Fruit fly (Drosophila melanogaster): Measurements from ENCODE around the gene spo.

spo gene

DNA sequence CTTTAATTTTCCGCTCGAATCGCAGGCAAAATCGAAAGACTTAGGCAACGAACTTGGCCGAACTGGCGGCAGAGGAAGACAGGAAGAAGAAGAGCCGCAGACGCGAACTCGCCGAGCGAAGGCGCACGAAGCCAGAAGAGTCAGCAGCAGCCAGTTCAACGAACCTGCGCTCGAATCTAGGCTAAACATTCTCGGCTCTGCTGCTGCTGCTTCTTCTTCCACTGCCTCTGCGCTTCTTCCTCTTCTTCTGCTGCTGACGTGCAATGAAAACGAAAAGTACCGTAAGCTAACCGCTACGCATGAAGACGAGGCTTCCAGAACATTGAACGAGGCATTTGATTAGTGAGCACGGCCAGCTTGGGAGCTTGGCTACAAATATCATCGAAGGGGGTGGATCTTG lies 24.1 kb upstream of the spo start:
- TF ChIP-seq CG7045 (GFP tag; optimal IDR thresholded peaks at IDR 0.05) (no peak), Crg-1 (GFP tag; optimal IDR thresholded peaks at IDR 0.05) (no peak), tj (GFP tag; optimal IDR thresholded peaks at IDR 0.05) (no peak), CG5204 (GFP tag; optimal IDR thresholded peaks at IDR 0.05) (no peak), CG33017 (tag; optimal IDR thresholded peaks at IDR 0.05) (no peak), pad (GFP tag; optimal IDR thresholded peaks at IDR 0.05) (no peak), kay (GFP tag; ENCODE audit: borderline replicate concordance) (no peak), Clk (GFP tag; optimal IDR thresholded peaks at IDR 0.05) (no peak), CG7101 (tag; optimal IDR thresholded peaks at IDR 0.05) (no peak), cic (GFP tag; optimal IDR thresholded peaks at IDR 0.05) (no peak), cnc (optimal IDR thresholded peaks at IDR 0.05) (no peak)

- no peak for TF ChIP-seq CG7045 (GFP tag; optimal IDR thresholded peaks at IDR 0.05)
- no peak for TF ChIP-seq CG5204 (GFP tag; optimal IDR thresholded peaks at IDR 0.05)
- no peak for TF ChIP-seq CG12768 (GFP tag; optimal IDR thresholded peaks at IDR 0.05)
- no peak for TF ChIP-seq cnc (optimal IDR thresholded peaks at IDR 0.05)
- TF ChIP-seq toe (GFP tag; optimal IDR thresholded peaks at IDR 0.05), result no peak
- no peak for TF ChIP-seq Clk (GFP tag; optimal IDR thresholded peaks at IDR 0.05)
- TF ChIP-seq CG7101 (tag; optimal IDR thresholded peaks at IDR 0.05), result no peak
Measured at dm6 chr3L:5615744-5616143, 23.4 kb upstream of the spo start.

DNA sequence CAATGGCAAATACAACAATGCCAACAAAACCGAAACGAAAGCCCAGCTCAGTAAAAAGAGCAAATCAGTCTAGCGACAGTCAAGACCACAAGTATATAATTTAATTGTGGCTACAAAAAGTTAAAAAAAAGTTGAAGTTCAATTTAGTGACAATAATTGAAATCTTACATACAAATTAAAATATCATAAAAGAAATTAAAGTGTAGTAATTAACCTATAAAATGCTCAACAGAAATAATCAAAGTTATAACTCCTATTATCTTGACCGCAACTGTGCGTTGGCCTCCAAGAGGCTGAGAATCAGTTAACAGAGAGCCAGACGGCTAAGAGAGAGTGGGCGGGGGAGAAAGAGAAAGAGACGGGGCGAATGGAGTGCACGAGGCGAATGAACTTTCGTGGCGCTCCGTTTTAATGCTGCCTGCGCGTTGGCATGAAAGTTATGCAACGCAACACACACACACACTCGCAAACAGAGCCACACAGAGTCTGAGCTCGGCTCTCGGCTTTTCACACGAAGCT lies 19.4 kb upstream of the spo start:
- no peak for TF ChIP-seq Clk (GFP tag; optimal IDR thresholded peaks at IDR 0.05)
- peak; percentile 14 for TF ChIP-seq CG7101 (tag; optimal IDR thresholded peaks at IDR 0.05)
- TF ChIP-seq cnc (optimal IDR thresholded peaks at IDR 0.05), result no peak
- no peak for TF ChIP-seq Hr96 (GFP tag; optimal IDR thresholded peaks at IDR 0.05)
- no peak for TF ChIP-seq pad (GFP tag; optimal IDR thresholded peaks at IDR 0.05)
- peak; percentile 58 for TF ChIP-seq CG33017 (tag; optimal IDR thresholded peaks at IDR 0.05)
- no peak for TF ChIP-seq CG11617 (GFP tag; optimal IDR thresholded peaks at IDR 0.05)
- TF ChIP-seq bab1 (GFP tag; optimal IDR thresholded peaks at IDR 0.05), result no peak
- no peak for TF ChIP-seq Crg-1 (GFP tag; optimal IDR thresholded peaks at IDR 0.05)
- peak; percentile 22 for TF ChIP-seq CG14711 (tag; optimal IDR thresholded peaks at IDR 0.05)
- peak; percentile 66 for TF ChIP-seq kay (GFP tag; ENCODE audit: borderline replicate concordance)
- peak; percentile 25 for TF ChIP-seq CG7045 (GFP tag; optimal IDR thresholded peaks at IDR 0.05)
- TF ChIP-seq cic (GFP tag; optimal IDR thresholded peaks at IDR 0.05), result no peak
- no peak for TF ChIP-seq CG5204 (GFP tag; optimal IDR thresholded peaks at IDR 0.05)

DNA sequence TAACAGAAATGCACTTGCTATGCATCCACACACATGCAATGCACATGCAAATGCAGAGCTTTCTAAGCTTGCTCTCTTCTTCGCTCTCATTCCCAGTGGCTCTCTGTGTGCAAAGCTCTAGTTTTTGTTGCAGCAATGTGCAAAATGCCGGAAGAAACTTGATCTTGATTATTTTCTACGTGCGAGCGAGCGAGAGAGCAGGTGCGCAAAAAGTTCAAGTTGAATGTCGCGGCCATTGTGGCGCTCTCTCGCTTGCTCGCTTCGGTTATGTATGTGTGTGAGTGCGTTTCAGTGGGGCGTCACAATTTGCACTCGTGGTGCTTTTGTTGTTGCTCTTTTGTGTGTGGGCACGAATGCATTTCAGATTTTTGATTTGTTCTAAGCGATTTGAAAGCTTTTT lies 18.2 kb upstream of the spo start:
- peak; percentile 71 for TF ChIP-seq cic (GFP tag; optimal IDR thresholded peaks at IDR 0.05)
- no peak for TF ChIP-seq cnc (optimal IDR thresholded peaks at IDR 0.05)
- no peak for TF ChIP-seq CG14711 (tag; optimal IDR thresholded peaks at IDR 0.05)
- no peak for TF ChIP-seq toe (GFP tag; optimal IDR thresholded peaks at IDR 0.05)
- no peak for TF ChIP-seq Clk (GFP tag; optimal IDR thresholded peaks at IDR 0.05)
- peak; percentile 28 for TF ChIP-seq tj (GFP tag; optimal IDR thresholded peaks at IDR 0.05)
- TF ChIP-seq bab1 (GFP tag; optimal IDR thresholded peaks at IDR 0.05), result peak; percentile 14
- peak; percentile 0 for TF ChIP-seq CG33017 (tag; optimal IDR thresholded peaks at IDR 0.05)
- peak; percentile 53 for TF ChIP-seq Mnt (GFP tag; optimal IDR thresholded peaks at IDR 0.05)
- no peak for TF ChIP-seq CG1620 (GFP tag; optimal IDR thresholded peaks at IDR 0.05)
- no peak for TF ChIP-seq CG7045 (GFP tag; optimal IDR thresholded peaks at IDR 0.05)
- no peak for TF ChIP-seq pad (GFP tag; optimal IDR thresholded peaks at IDR 0.05)
- TF ChIP-seq Crg-1 (GFP tag; optimal IDR thresholded peaks at IDR 0.05), result no peak
- TF ChIP-seq CG12768 (GFP tag; optimal IDR thresholded peaks at IDR 0.05), result peak; percentile 47
- no peak for TF ChIP-seq kay (GFP tag; ENCODE audit: borderline replicate concordance)
- TF ChIP-seq CG7101 (tag; optimal IDR thresholded peaks at IDR 0.05), result peak; percentile 24

DNA sequence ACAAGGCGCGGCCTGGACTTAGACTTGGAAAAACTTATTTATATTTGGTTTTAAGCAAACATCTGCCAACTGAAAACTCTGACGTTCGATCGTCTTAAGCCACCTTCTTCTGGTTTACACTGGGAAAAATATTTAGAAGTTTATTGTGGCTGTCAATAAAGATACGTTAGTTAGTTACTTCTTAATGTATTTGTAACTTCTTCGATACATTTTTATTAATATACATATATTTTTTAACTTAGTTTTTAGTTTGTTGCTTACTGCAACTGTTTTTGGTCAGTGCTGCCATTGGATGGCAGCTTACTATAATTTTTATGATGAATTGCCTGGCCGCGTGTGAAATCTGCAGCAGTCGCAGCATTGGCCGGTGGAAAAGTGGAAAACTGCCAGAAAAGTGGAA lies 17.1 kb upstream of the spo start:
- TF ChIP-seq cic (GFP tag; optimal IDR thresholded peaks at IDR 0.05) (no peak), CG11617 (GFP tag; optimal IDR thresholded peaks at IDR 0.05) (no peak), CG1620 (GFP tag; optimal IDR thresholded peaks at IDR 0.05) (no peak), toe (GFP tag; optimal IDR thresholded peaks at IDR 0.05) (no peak), kay (GFP tag; ENCODE audit: borderline replicate concordance) (no peak), ovo (GFP tag; optimal IDR thresholded peaks at IDR 0.05) (no peak), cnc (optimal IDR thresholded peaks at IDR 0.05) (no peak), Crg-1 (GFP tag; optimal IDR thresholded peaks at IDR 0.05) (no peak), pad (GFP tag; optimal IDR thresholded peaks at IDR 0.05) (no peak)

DNA sequence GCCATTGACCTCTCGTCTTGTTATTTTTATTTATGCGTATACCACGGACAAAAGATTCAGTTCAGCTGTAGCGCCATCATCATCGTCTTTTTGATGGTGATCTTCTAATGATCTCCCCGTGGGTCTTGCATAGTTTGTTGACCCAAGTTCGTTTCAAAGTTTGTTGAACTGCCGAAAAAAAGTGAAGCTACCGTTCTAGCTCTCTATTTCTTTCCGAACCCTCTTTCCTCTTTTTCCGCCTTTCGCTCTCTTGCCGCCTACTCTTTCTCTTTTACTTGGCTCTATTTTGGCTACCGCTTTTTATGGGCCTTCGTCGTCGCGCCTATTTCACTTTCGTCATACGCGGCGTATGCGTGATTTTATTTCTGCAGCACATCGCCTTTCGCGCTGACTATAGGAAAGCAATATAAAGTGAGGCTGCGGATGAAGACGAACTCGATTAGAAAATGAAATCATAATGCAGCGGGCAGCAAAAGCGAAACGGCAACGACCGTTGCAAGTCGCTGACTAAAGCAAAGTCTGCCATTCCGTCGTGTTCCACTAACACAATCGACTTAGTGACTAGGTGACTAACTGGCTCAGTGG lies 16.5 kb upstream of the spo start:
- TF ChIP-seq CG5204 (GFP tag; optimal IDR thresholded peaks at IDR 0.05), result no peak
- TF ChIP-seq bab1 (GFP tag; optimal IDR thresholded peaks at IDR 0.05), result no peak
- TF ChIP-seq CG12768 (GFP tag; optimal IDR thresholded peaks at IDR 0.05), result no peak
- no peak for TF ChIP-seq ovo (GFP tag; optimal IDR thresholded peaks at IDR 0.05)
- TF ChIP-seq Mnt (GFP tag; optimal IDR thresholded peaks at IDR 0.05), result no peak
- TF ChIP-seq CG14711 (tag; optimal IDR thresholded peaks at IDR 0.05), result no peak
- no peak for TF ChIP-seq CG7045 (GFP tag; optimal IDR thresholded peaks at IDR 0.05)
- TF ChIP-seq Clk (GFP tag; optimal IDR thresholded peaks at IDR 0.05), result no peak
- no peak for TF ChIP-seq CG1620 (GFP tag; optimal IDR thresholded peaks at IDR 0.05)
- no peak for TF ChIP-seq pad (GFP tag; optimal IDR thresholded peaks at IDR 0.05)
- TF ChIP-seq cic (GFP tag; optimal IDR thresholded peaks at IDR 0.05), result no peak
- no peak for TF ChIP-seq CG7101 (tag; optimal IDR thresholded peaks at IDR 0.05)
- TF ChIP-seq toe (GFP tag; optimal IDR thresholded peaks at IDR 0.05), result no peak

All from whole organism, adult.